Fruit fly (Drosophila melanogaster) whole organism, wandering third instar larva: ENCODE results near the gene Nagk.
A peak's percentile ranks its signal among the peaks of the same experiment; 100 is the strongest.

Experiments
- Abd-B ChIP-seq: fragments of >200 bp; optimal IDR thresholded peaks from 2 replicates; lab custom pipeline; 2017; ENCODE audit warnings: missing biosample characterization, missing genetic modification characterization
- CG32264 ChIP-seq: fragments of 200-800 bp; sonication (Bioruptor generic); optimal IDR thresholded peaks from 2 replicates; lab custom pipeline; 2016; ENCODE audit warnings: missing biosample characterization, missing genetic modification characterization
- CG9705 ChIP-seq: fragments of 200-800 bp; sonication (Bioruptor generic); optimal IDR thresholded peaks from 2 replicates; lab custom pipeline; 2018; ENCODE audit warnings: missing biosample characterization, mild to moderate bottlenecking, missing genetic modification characterization
- CrebA ChIP-seq: fragments of 200-800 bp; sonication (Bioruptor generic); optimal IDR thresholded peaks from 2 replicates; lab custom pipeline; 2016; ENCODE audit warnings: missing biosample characterization, mild to moderate bottlenecking, missing genetic modification characterization, borderline replicate concordance
- Dfd ChIP-seq: fragments of >200 bp; optimal IDR thresholded peaks from 2 replicates; lab custom pipeline; 2017; ENCODE audit warnings: missing biosample characterization, missing genetic modification characterization
- GATAd ChIP-seq: sonication (Bioruptor generic); optimal IDR thresholded peaks from 2 replicates; lab custom pipeline; 2016; ENCODE audit warnings: missing biosample characterization, missing genetic modification characterization
- HLH106 ChIP-seq: fragments of 200-800 bp; optimal IDR thresholded peaks from 3 replicates; lab custom pipeline; 2019; ENCODE audit warnings: missing biosample characterization, mild to moderate bottlenecking, missing genetic modification characterization, moderate library complexity
- Hnf4 ChIP-seq: fragments of 200-800 bp; sonication (Bioruptor generic); optimal IDR thresholded peaks from 2 replicates; lab custom pipeline; 2016; ENCODE audit warnings: missing biosample characterization, mild to moderate bottlenecking, missing genetic modification characterization
- Hr78 ChIP-seq: fragments of >200 bp; optimal IDR thresholded peaks from 2 replicates; lab custom pipeline; 2017; ENCODE audit warnings: missing biosample characterization, missing genetic modification characterization
- Hr83 ChIP-seq: fragments of 200-300 bp; sonication (Bioruptor generic); optimal IDR thresholded peaks from 2 replicates; lab custom pipeline; 2016; ENCODE audit warnings: missing biosample characterization, mild to moderate bottlenecking, missing genetic modification characterization, moderate library complexity; ENCODE audit not compliant: poor library complexity, severe bottlenecking
- Jra ChIP-seq: sonication (Bioruptor generic); optimal IDR thresholded peaks from 2 replicates; lab custom pipeline; 2016; ENCODE audit warnings: missing biosample characterization, missing genetic modification characterization
- Myc ChIP-seq: fragments of >200 bp; optimal IDR thresholded peaks from 2 replicates; lab custom pipeline; 2017
- N ChIP-seq: fragments of >200 bp; optimal IDR thresholded peaks from 2 replicates; lab custom pipeline; 2018; ENCODE audit warnings: missing biosample characterization, missing external identifiers, missing genetic modification characterization
- OdsH ChIP-seq: fragments of 200-800 bp; sonication (Bioruptor generic); optimal IDR thresholded peaks from 2 replicates; lab custom pipeline; 2016; ENCODE audit warnings: missing biosample characterization, mild to moderate bottlenecking, missing genetic modification characterization
- Rel ChIP-seq, 2 experiments: fragments of 200-800 bp; sonication (Bioruptor generic) in 1 of 2; optimal IDR thresholded peaks; 2 replicates in 1 of 2; 3 replicates in 1 of 2; lab custom pipeline; 2016 to 2019; ENCODE audit warnings: mild to moderate bottlenecking in 2 of 2, missing biosample characterization in 2 of 2, missing genetic modification characterization in 2 of 2, moderate library complexity in 1 of 2
- Sp1 ChIP-seq: fragments of 200-800 bp; sonication (Bioruptor generic); optimal IDR thresholded peaks from 3 replicates; lab custom pipeline; 2019; ENCODE audit warnings: missing biosample characterization, mild to moderate bottlenecking, missing genetic modification characterization, moderate library complexity
- Vsx2 ChIP-seq: fragments of 200-300, 225-300 bp; sonication (Bioruptor generic); optimal IDR thresholded peaks from 2 replicates; lab custom pipeline; 2018; ENCODE audit warnings: missing biosample characterization, missing genetic modification characterization; ENCODE audit not compliant: partially characterized antibody
- br ChIP-seq: fragments of 200-800 bp; sonication (Bioruptor generic); optimal IDR thresholded peaks from 2 replicates; lab custom pipeline; 2016; ENCODE audit warnings: missing biosample characterization, missing genetic modification characterization
- brk ChIP-seq: fragments of 200-800 bp; sonication (Bioruptor generic); optimal IDR thresholded peaks from 2 replicates; lab custom pipeline; 2016; ENCODE audit warnings: missing biosample characterization, mild to moderate bottlenecking, missing genetic modification characterization
- dl ChIP-seq, 2 experiments: fragments of 175-275, 200-275 bp in 1 of 2; fragments of 200-275 bp in 1 of 2; sonication (Bioruptor generic); optimal IDR thresholded peaks; lab custom pipeline; 2018; ENCODE audit warnings: mild to moderate bottlenecking in 2 of 2, missing biosample characterization in 2 of 2, missing genetic modification characterization in 2 of 2, moderate library complexity in 2 of 2; ENCODE audit not compliant: partially characterized antibody in 2 of 2, insufficient read depth in 1 of 2
- dmrt93B ChIP-seq: fragments of 200-800 bp; sonication (Bioruptor generic); optimal IDR thresholded peaks from 2 replicates; lab custom pipeline; 2018; ENCODE audit warnings: missing biosample characterization, mild to moderate bottlenecking, missing genetic modification characterization
- dsf ChIP-seq: sonication (Bioruptor generic); optimal IDR thresholded peaks from 2 replicates; lab custom pipeline; 2016; ENCODE audit warnings: missing biosample characterization, missing genetic modification characterization, borderline replicate concordance
- ey ChIP-seq: fragments of 200-800 bp; sonication (Bioruptor generic); optimal IDR thresholded peaks from 2 replicates; lab custom pipeline; 2016; ENCODE audit warnings: missing biosample characterization, missing genetic modification characterization
- foxo ChIP-seq, 2 experiments: fragments of 200-800 bp; sonication (Bioruptor generic); optimal IDR thresholded peaks; 2 replicates in 1 of 2; 3 replicates in 1 of 2; lab custom pipeline; 2016 to 2017; ENCODE audit warnings: missing biosample characterization in 2 of 2, missing genetic modification characterization in 2 of 2
- fru ChIP-seq: fragments of 200-800 bp; sonication (Bioruptor generic); optimal IDR thresholded peaks from 3 replicates; lab custom pipeline; 2016; ENCODE audit warnings: missing biosample characterization, mild to moderate bottlenecking, missing genetic modification characterization
- h ChIP-seq: fragments of 200-800 bp; sonication (Bioruptor generic); optimal IDR thresholded peaks from 3 replicates; lab custom pipeline; 2016; ENCODE audit warnings: missing biosample characterization, mild to moderate bottlenecking, missing genetic modification characterization
- lola ChIP-seq: fragments of >200 bp; optimal IDR thresholded peaks from 2 replicates; lab custom pipeline; 2017; ENCODE audit warnings: missing biosample characterization, missing genetic modification characterization
- pan ChIP-seq: fragments of >200 bp; optimal IDR thresholded peaks from 2 replicates; lab custom pipeline; 2017
- psq ChIP-seq: fragments of 200-800 bp; sonication (Bioruptor generic); optimal IDR thresholded peaks from 3 replicates; lab custom pipeline; 2017; ENCODE audit warnings: missing biosample characterization, mild to moderate bottlenecking, missing genetic modification characterization, moderate library complexity
- rgr ChIP-seq: fragments of 200-800 bp; sonication (Bioruptor generic); optimal IDR thresholded peaks from 3 replicates; lab custom pipeline; 2016; ENCODE audit warnings: missing biosample characterization, mild to moderate bottlenecking, missing genetic modification characterization
- sv ChIP-seq: fragments of 200-800 bp; sonication (Bioruptor generic); optimal IDR thresholded peaks from 3 replicates; lab custom pipeline; 2016; ENCODE audit warnings: missing biosample characterization, missing genetic modification characterization
- tai ChIP-seq: sonication (Bioruptor generic); optimal IDR thresholded peaks from 2 replicates; lab custom pipeline; 2016; ENCODE audit warnings: missing biosample characterization, missing genetic modification characterization
- usp ChIP-seq: fragments of >200 bp; optimal IDR thresholded peaks from 2 replicates; lab custom pipeline; 2017; ENCODE audit warnings: missing biosample characterization, missing genetic modification characterization
- woc ChIP-seq: sonication (Bioruptor generic); optimal IDR thresholded peaks from 2 replicates; lab custom pipeline; 2016; ENCODE audit warnings: missing biosample characterization, mild to moderate bottlenecking, missing genetic modification characterization

The Nagk gene

dm6 chr3R:15356645-15357431 lies 13.8 kb upstream of the Nagk start, which contains the start of the genes Atg4b and Hibch (continued):
- TF ChIP-seq dmrt93B (GFP tag; lab: Kevin White, UChicago): no peak

- TF ChIP-seq dmrt93B (GFP tag; lab: Kevin White, UChicago): no peak
- TF ChIP-seq CrebA (GFP tag; lab: Kevin White, UChicago): no peak
- TF ChIP-seq Myc: no peak
- no peak for TF ChIP-seq dsf (GFP tag; lab: Kevin White, UChicago)
- TF ChIP-seq N: no peak
- TF ChIP-seq lola: no peak
- no peak for TF ChIP-seq Sp1 (GFP tag; lab: Kevin White, UChicago)
- TF ChIP-seq fru (GFP tag; lab: Kevin White, UChicago): no peak
- no peak for TF ChIP-seq Abd-B (GFP tag; lab: Kevin White, UChicago)
- no peak for TF ChIP-seq brk (GFP tag; lab: Kevin White, UChicago)
- no peak for TF ChIP-seq HLH106 (tag; lab: Kevin White, UChicago)
- TF ChIP-seq usp (GFP tag; lab: Kevin White, UChicago): no peak
- no peak for TF ChIP-seq br
Measured at dm6 chr3R:15356152-15356551, 13.1 kb upstream of the Nagk start.

dm6 chr3R:15354019-15354418 lies 11.0 kb upstream of the Nagk start:
- TF ChIP-seq HLH106 (tag; lab: Kevin White, UChicago) (no peak), Hnf4 (GFP tag; lab: Kevin White, UChicago) (no peak), Jra (no peak), dsf (GFP tag; lab: Kevin White, UChicago) (no peak)

dm6 chr3R:15350993-15351426 lies 8.0 kb upstream of the Nagk start, which contains the start of the genes Trs33 and Tmtc4:
Trs33 (minus strand) TSS chr3R:15350995.
Tmtc4 (plus strand) TSS chr3R:15351225.
- TF ChIP-seq CG32264 (GFP tag; lab: Kevin White, UChicago) (no peak), OdsH (GFP tag; lab: Kevin White, UChicago) (peak; percentile 11), Hr83 (peak; percentile 23), rgr (GFP tag; lab: Kevin White, UChicago) (peak; percentile 70), Rel (GFP tag; optimal IDR thresholded peaks at IDR 0.05; lab: Kevin White, UChicago) (no peak), Rel (tag; optimal IDR thresholded peaks at IDR 0.05; lab: Kevin White, UChicago) (peak; percentile 51), HLH106 (tag; lab: Kevin White, UChicago) (peak; percentile 67), psq (GFP tag; lab: Kevin White, UChicago) (peak; percentile 51), pan (lab: Kevin White, UChicago) (no peak), GATAd (GFP tag; lab: Kevin White, UChicago) (no peak), Abd-B (GFP tag; lab: Kevin White, UChicago) (no peak), woc (GFP tag; lab: Kevin White, UChicago) (peak; percentile 71), h (peak; percentile 49), dl (GFP tag; optimal IDR thresholded peaks at IDR 0.05; lab: Kevin White, UChicago; ENCODE audit: insufficient read depth in 1 of 2, partially characterized antibody in 2 of 2) (no peak), Hr78 (GFP tag; lab: Kevin White, UChicago) (no peak), Sp1 (GFP tag; lab: Kevin White, UChicago) (peak; percentile 29), foxo (GFP tag; optimal IDR thresholded peaks at IDR 0.05; lab: Kevin White, UChicago) (peak in 1 of 2 experiments; percentile 66), CG9705 (peak; percentile 56), Myc (peak; percentile 87)

dm6 chr3R:15347822-15348221 lies 4.8 kb upstream of the Nagk start, which contains the start of the genes CG42726 and CG42727:
CG42726 (plus strand) TSS chr3R:15348048.
CG42727 (plus strand) TSS chr3R:15348048.
- TF ChIP-seq rgr (GFP tag; lab: Kevin White, UChicago): peak; percentile 56
- TF ChIP-seq N: no peak
- TF ChIP-seq CG32264 (GFP tag; lab: Kevin White, UChicago): no peak
- no peak for TF ChIP-seq dl (GFP tag; optimal IDR thresholded peaks at IDR 0.05; lab: Kevin White, UChicago; ENCODE audit: insufficient read depth in 1 of 2, partially characterized antibody in 2 of 2)
- TF ChIP-seq CrebA (GFP tag; lab: Kevin White, UChicago): no peak
- peak in 1 of 2 experiments; percentile 60 for TF ChIP-seq foxo (GFP tag; optimal IDR thresholded peaks at IDR 0.05; lab: Kevin White, UChicago)
- TF ChIP-seq psq (GFP tag; lab: Kevin White, UChicago): no peak
- TF ChIP-seq sv: peak; percentile 14
- no peak for TF ChIP-seq Jra
- no peak for TF ChIP-seq Hnf4 (GFP tag; lab: Kevin White, UChicago)
- TF ChIP-seq Abd-B (GFP tag; lab: Kevin White, UChicago): no peak
- TF ChIP-seq usp (GFP tag; lab: Kevin White, UChicago): no peak
- peak; percentile 27 for TF ChIP-seq ey
- TF ChIP-seq Vsx2 (GFP tag; lab: Kevin White, UChicago): no peak
- TF ChIP-seq Sp1 (GFP tag; lab: Kevin White, UChicago): peak; percentile 28
- no peak for TF ChIP-seq Myc
- TF ChIP-seq Hr83: no peak
- TF ChIP-seq dsf (GFP tag; lab: Kevin White, UChicago): no peak
- TF ChIP-seq br: peak; percentile 45
- peak; percentile 16 for TF ChIP-seq CG9705
- no peak for TF ChIP-seq lola
- no peak for TF ChIP-seq pan (lab: Kevin White, UChicago)
- peak; percentile 17 for TF ChIP-seq woc (GFP tag; lab: Kevin White, UChicago)
- no peak for TF ChIP-seq tai
- TF ChIP-seq brk (GFP tag; lab: Kevin White, UChicago): no peak
- TF ChIP-seq Rel (GFP tag; optimal IDR thresholded peaks at IDR 0.05; lab: Kevin White, UChicago): no peak
- no peak for TF ChIP-seq Rel (tag; optimal IDR thresholded peaks at IDR 0.05; lab: Kevin White, UChicago)
- TF ChIP-seq OdsH (GFP tag; lab: Kevin White, UChicago): peak; percentile 18
- TF ChIP-seq Dfd (GFP tag; lab: Kevin White, UChicago): no peak
- no peak for TF ChIP-seq GATAd (GFP tag; lab: Kevin White, UChicago)
